Fruit fly (Drosophila melanogaster) Kc167 (cell line): ENCODE data around the gene GstZ2.

Source experiments
- Myc ChIP-seq: fragments of >200 bp; optimal IDR thresholded peaks from 2 replicates; lab custom pipeline; 2017; ENCODE audit warnings: missing external identifiers
- Sin3A ChIP-seq: fragments of >200 bp; optimal IDR thresholded peaks from 2 replicates; lab custom pipeline; 2018; ENCODE audit warnings: missing external identifiers
- h ChIP-seq: fragments of >200 bp; optimal IDR thresholded peaks from 3 replicates; lab custom pipeline; 2018; ENCODE audit warnings: missing external identifiers
- insv ChIP-seq: fragments of >200 bp; optimal IDR thresholded peaks from 3 replicates; lab custom pipeline; 2018; ENCODE audit warnings: missing external identifiers
- psq ChIP-seq: fragments of >200 bp; optimal IDR thresholded peaks from 2 replicates; lab custom pipeline; 2017; ENCODE audit warnings: missing external identifiers
- ttk ChIP-seq: sonication (Bioruptor generic); optimal IDR thresholded peaks from 2 replicates; lab custom pipeline; 2017; ENCODE audit warnings: missing external identifiers

The GstZ2 gene

DNA sequence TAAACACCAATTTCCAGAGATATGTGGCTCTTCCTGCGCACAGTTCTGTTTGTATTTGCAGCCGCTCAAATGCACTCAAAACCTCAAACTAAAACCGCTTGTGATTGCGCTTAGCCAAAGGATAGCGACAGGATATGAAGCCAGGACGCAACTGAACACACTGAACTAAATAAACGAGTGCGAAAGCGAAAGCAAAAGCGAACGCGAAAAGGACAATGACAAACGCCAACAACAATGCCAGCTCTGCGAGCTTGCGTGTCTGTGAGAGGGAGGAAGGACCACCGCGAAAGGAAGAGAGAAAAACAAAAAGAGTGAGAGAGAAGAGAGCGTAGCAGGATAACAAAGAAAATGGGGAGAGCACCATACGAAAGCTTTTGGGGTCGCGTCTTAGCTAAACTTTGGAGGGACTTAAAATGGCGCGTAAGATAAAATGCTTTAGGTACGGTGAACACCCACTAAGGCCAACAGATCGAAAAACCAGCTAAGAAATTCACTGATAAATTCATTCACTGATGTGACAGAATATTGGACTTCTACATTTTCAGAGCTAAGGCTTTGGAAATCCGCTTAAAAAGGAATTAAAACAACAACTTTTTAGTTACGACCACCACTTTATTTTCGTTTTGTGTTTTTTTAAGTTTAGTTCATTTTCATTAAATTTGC lies at the start of gene GstZ2:
GstZ2 (minus strand) TSS at position 165 of the 663 bp plus-strand sequence.
- TF ChIP-seq ttk: no peak
- TF ChIP-seq psq (lab: Kevin White, UChicago): no peak
- TF ChIP-seq h (lab: Kevin White, UChicago): no peak
- no peak for TF ChIP-seq insv (lab: Kevin White, UChicago)
- no peak for TF ChIP-seq Sin3A
- no peak for TF ChIP-seq Myc (lab: Kevin White, UChicago)

- TF ChIP-seq insv (lab: Kevin White, UChicago) (no peak), psq (lab: Kevin White, UChicago) (no peak), Sin3A (no peak), Myc (lab: Kevin White, UChicago) (no peak), h (lab: Kevin White, UChicago) (no peak), ttk (no peak)
Measured at dm6 chr3R:9510070-9510518, 49.6 kb upstream of the GstZ2 start, which contains the start of gene rump. Gene rump (minus strand): TSS chr3R:9510324.

- no peak for TF ChIP-seq Myc (lab: Kevin White, UChicago)
- no peak for TF ChIP-seq h (lab: Kevin White, UChicago)
- no peak for TF ChIP-seq Sin3A
- TF ChIP-seq psq (lab: Kevin White, UChicago): no peak
- TF ChIP-seq insv (lab: Kevin White, UChicago): no peak
- no peak for TF ChIP-seq ttk
Measured at dm6 chr3R:9504355-9504754, 43.9 kb upstream of the GstZ2 start, which contains the start of gene CG8149. Gene CG8149 (plus strand): TSS chr3R:9504656.

DNA sequence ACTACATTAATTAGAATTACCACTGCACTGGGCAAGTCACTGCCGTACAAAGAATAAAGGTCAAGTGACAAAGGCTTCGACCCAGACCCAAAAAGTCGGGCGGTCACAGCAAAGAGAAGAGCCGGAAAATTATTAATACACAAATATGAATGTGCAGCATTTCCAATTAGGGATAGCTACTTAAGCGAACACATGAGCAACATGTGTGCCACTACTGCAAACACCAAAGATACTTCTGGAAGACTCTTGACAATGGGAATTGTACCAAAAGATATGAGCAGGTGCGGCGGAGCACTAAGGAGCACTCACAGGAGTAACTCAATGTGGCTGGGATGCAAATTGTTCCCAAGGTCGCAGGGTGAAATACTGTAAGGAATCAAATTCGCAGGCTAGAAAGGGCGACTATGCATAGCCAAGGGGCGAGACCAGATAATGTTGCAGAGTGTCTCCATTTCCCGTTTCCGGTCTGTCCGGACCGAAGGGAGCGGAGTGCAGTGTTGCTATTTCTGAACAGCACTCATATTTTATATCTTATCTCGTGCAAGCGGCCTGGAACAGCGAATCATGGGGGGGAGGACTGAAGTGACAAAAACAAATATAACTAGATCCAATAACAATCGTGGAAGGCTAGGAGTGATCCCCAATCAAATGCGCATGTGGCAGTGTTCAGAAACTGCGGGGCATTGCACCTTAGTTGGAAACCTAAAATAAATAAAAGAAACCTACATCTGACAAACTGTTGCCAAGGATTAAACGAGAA lies 43.1 kb upstream of the GstZ2 start:
- TF ChIP-seq h (lab: Kevin White, UChicago) (no peak), Sin3A (no peak)

DNA sequence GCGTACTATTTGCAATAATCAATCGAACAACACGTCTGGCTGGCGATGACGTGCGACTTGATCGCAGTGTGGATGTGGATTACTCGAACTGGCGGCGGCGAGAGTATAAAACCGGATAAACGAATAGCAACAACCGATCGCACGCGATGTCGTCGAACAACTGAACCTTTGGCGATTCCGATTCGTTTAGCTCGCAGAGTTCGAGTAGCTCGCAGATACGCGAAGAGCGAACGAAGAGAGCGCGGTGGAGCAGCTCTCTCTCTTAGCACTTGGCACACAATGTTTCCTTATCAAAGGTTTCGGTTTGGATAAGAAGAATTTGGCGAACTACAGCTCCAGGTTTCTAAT lies 41.9 kb upstream of the GstZ2 start, which contains the start of gene RhoL:
RhoL (minus strand) TSS at position 166 of the 348 bp plus-strand sequence.
- TF ChIP-seq insv (lab: Kevin White, UChicago): no peak
- TF ChIP-seq h (lab: Kevin White, UChicago): no peak
- no peak for TF ChIP-seq psq (lab: Kevin White, UChicago)

DNA sequence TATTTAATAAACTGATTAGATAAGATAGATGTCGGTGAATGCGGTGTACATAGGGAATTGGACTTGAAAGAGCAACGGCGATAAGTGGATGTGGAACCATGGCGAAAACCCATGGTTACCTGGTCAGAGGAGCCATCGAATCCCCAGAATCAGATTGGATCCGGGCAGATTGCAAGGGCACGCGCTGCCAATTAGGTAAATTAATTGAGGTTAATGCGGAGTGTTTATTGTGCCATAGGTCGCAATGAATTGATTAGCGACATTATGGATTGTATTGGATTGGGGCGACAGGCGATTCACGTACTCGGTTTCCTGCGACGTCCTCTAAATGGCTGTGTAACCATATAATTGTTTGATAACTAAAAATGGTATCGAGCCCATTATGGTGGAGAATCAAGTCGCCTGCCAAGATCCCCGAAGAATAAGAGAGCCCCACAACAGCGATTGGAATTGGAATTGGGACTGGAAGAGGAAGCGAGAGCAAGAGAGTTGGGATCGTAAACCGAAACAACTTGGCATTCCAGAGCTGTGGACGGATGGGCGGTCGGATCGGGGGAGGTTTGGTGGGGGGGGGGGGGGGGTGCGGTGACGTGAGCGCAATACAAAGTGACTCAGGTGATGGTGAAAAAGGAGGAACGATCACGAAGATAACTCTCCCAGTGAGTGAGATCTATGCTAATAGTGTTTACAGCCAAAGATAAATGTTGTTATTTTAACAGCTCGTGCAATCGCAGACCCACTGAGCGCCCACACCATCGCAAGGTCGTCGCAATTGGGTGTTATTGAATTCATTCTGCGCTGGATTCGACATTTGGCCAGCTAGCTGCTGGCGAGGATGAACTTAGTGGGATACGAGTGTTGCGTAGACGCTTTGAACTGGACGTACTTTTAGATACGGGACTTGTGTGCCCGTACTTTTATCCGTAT lies 41.3 kb upstream of the GstZ2 start:
- TF ChIP-seq Sin3A: no peak
- no peak for TF ChIP-seq psq (lab: Kevin White, UChicago)
- TF ChIP-seq insv (lab: Kevin White, UChicago): no peak
- no peak for TF ChIP-seq h (lab: Kevin White, UChicago)
- no peak for TF ChIP-seq ttk
- no peak for TF ChIP-seq Myc (lab: Kevin White, UChicago)

DNA sequence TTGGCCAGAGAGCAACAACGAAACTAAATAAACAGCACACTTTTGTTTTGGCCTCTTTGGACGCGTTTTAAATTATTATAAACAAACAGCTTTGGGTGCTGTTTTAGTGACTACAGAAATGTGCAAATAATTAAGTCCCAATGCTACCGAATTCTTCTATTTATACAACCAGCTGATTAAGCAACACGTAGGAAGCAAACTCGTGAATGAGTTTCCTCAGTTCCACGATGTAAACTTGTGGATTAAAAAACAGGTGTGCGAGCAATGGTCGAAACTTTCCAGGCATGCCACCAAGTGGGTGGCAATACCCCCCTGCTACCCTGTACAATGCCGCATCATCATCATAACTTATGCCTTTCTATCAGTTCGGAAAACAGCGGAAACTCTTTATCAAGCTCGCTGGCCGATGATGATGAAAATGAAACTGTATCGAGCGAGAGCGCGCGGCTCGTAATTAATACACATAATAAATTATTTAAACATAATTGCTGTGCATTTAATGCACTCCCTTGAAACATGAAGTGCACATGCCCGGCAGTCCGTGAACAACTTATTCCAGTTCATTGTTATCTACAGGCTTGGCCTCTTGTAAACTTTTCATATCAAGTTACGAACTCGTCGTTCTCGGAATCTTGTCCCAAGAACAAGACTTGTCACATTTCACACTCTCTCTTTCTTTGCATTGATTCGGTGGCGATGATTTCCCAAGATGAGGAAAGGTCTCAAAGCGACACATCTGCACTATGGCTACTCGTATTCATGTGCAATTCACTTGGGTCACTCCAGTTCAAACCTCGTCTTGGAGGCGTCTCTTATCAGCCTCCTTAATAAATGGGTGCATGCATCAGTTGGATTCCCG lies 40.0 kb upstream of the GstZ2 start:
- TF ChIP-seq Sin3A (no peak), h (lab: Kevin White, UChicago) (no peak), ttk (no peak), insv (lab: Kevin White, UChicago) (no peak), psq (lab: Kevin White, UChicago) (no peak), Myc (lab: Kevin White, UChicago) (no peak)

- no peak for TF ChIP-seq h (lab: Kevin White, UChicago)
- no peak for TF ChIP-seq psq (lab: Kevin White, UChicago)
- TF ChIP-seq Sin3A: no peak
- no peak for TF ChIP-seq insv (lab: Kevin White, UChicago)
- no peak for TF ChIP-seq ttk
- TF ChIP-seq Myc (lab: Kevin White, UChicago): no peak
Measured at dm6 chr3R:9499238-9499637, 38.8 kb upstream of the GstZ2 start.

- TF ChIP-seq psq (lab: Kevin White, UChicago): no peak
- TF ChIP-seq insv (lab: Kevin White, UChicago): no peak
- no peak for TF ChIP-seq h (lab: Kevin White, UChicago)
- no peak for TF ChIP-seq Sin3A
- no peak for TF ChIP-seq ttk
- no peak for TF ChIP-seq Myc (lab: Kevin White, UChicago)
Measured at dm6 chr3R:9496748-9497147, 36.3 kb upstream of the GstZ2 start.

dm6 chr3R:9494627-9495009 lies 34.2 kb upstream of the GstZ2 start, which contains the start of gene phu:
Gene phu (plus strand): TSS chr3R:9494801.
- TF ChIP-seq Sin3A: no peak
- no peak for TF ChIP-seq psq (lab: Kevin White, UChicago)
- TF ChIP-seq ttk: no peak
- no peak for TF ChIP-seq insv (lab: Kevin White, UChicago)
- TF ChIP-seq Myc (lab: Kevin White, UChicago): no peak
- no peak for TF ChIP-seq h (lab: Kevin White, UChicago)
